Worm (Caenorhabditis elegans): Measurements from ENCODE around the gene arrd-17.

arrd-17 gene

ce11 chrIII:13624226-13624625 is 6.4 kb downstream of the arrd-17 start, which contains the start of gene taf-9:
taf-9 (plus strand) TSS chrIII:13624276.
- no peak for TF ChIP-seq tab-1 (GFP tag; IDR thresholded peaks at IDR 0.05)
- no peak for TF ChIP-seq klf-2 (GFP tag; conservative IDR thresholded peaks at IDR 0.05)
- TF ChIP-seq T22C8.4 (GFP tag; IDR thresholded peaks at IDR 0.05): no peak
- no peak for TF ChIP-seq ztf-23 (GFP tag; IDR thresholded peaks at IDR 0.05)
- TF ChIP-seq ref-1 (GFP tag; conservative IDR thresholded peaks at IDR 0.05): no peak
- no peak for TF ChIP-seq cog-1 (tag; optimal IDR thresholded peaks at IDR 0.05)
- no peak for TF ChIP-seq ztf-29 (GFP tag; IDR thresholded peaks at IDR 0.05)
- TF ChIP-seq med-1 (GFP tag; optimal IDR thresholded peaks at IDR 0.05; ENCODE audit: insufficient read depth): no peak
- no peak for TF ChIP-seq flt-1 (GFP tag; IDR thresholded peaks at IDR 0.05)

- TF ChIP-seq tab-1 (GFP tag; IDR thresholded peaks at IDR 0.05) (no peak), med-1 (GFP tag; optimal IDR thresholded peaks at IDR 0.05; ENCODE audit: insufficient read depth) (no peak), klf-2 (GFP tag; conservative IDR thresholded peaks at IDR 0.05) (no peak), ztf-29 (GFP tag; IDR thresholded peaks at IDR 0.05) (no peak), ref-1 (GFP tag; conservative IDR thresholded peaks at IDR 0.05) (no peak), cog-1 (tag; optimal IDR thresholded peaks at IDR 0.05) (no peak)
Measured at ce11 chrIII:13623014-13623413, 7.6 kb downstream of the arrd-17 start, which contains the start of gene mlc-5. mlc-5 (plus strand) TSS chrIII:13623314.

DNA sequence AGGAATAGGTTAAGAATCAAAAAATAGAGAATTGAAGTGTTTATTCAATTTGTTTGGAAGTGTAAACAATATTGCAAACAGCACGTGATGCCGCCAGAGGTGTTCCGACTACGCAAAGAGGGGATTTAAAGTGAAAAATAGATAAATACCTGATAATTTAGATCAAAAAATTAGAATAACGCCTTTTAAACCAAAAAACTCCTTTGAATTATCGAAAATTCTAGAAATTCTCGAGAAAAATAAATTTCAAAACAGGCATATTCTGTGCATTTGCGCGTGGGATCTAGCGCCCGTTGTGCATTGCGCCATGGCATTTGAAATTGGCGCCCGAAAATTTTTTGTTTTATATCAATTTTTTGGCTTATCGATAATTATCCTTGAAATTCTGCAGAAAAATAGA is 8.3 kb downstream of the arrd-17 start, which contains the start of gene hip-1:
TSS of gene hip-1 (minus strand) at position 225 of the 400 bp plus-strand sequence.
- TF ChIP-seq ref-1 (GFP tag; conservative IDR thresholded peaks at IDR 0.05): no peak
- TF ChIP-seq flt-1 (GFP tag; IDR thresholded peaks at IDR 0.05): no peak
- TF ChIP-seq klf-2 (GFP tag; conservative IDR thresholded peaks at IDR 0.05): no peak
- TF ChIP-seq med-1 (GFP tag; optimal IDR thresholded peaks at IDR 0.05; ENCODE audit: insufficient read depth): no peak
- TF ChIP-seq T22C8.4 (GFP tag; IDR thresholded peaks at IDR 0.05): 0 out of 2 replicates have a peak, but pooled peaks have one; percentile 15
- TF ChIP-seq cog-1 (tag; optimal IDR thresholded peaks at IDR 0.05): no peak
- no peak for TF ChIP-seq tab-1 (GFP tag; IDR thresholded peaks at IDR 0.05)
- TF ChIP-seq ztf-23 (GFP tag; IDR thresholded peaks at IDR 0.05): peak; percentile 59
- no peak for TF ChIP-seq ztf-29 (GFP tag; IDR thresholded peaks at IDR 0.05)

DNA sequence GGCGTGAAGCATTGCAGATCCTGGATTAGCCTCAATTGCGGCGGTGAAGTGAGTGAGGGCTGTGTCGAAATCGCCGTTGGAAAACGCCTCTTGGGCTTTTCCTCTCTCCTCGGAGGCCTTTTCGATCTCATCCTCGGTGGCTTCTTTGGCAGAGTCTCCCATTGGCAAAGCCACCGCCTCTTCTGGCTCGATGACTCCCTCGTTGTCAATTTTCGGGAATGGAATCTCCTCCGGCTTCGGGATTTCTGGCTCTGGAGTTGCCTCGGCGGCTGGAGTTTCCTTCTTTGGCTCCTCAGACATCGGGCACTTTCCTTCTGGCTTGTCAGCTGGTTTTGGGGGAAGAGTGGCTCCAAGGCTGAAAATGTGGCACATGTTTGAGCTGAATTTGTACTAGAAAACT is 8.9 kb downstream of the arrd-17 start:
- TF ChIP-seq med-1 (GFP tag; optimal IDR thresholded peaks at IDR 0.05; ENCODE audit: insufficient read depth) (no peak), klf-2 (GFP tag; conservative IDR thresholded peaks at IDR 0.05) (no peak), flt-1 (GFP tag; IDR thresholded peaks at IDR 0.05) (no peak), ref-1 (GFP tag; conservative IDR thresholded peaks at IDR 0.05) (no peak), tab-1 (GFP tag; IDR thresholded peaks at IDR 0.05) (no peak), ztf-29 (GFP tag; IDR thresholded peaks at IDR 0.05) (no peak), ztf-23 (GFP tag; IDR thresholded peaks at IDR 0.05) (no peak), T22C8.4 (GFP tag; IDR thresholded peaks at IDR 0.05) (no peak), cog-1 (tag; optimal IDR thresholded peaks at IDR 0.05) (no peak)

- TF ChIP-seq flt-1 (GFP tag; IDR thresholded peaks at IDR 0.05): no peak
- no peak for TF ChIP-seq tab-1 (GFP tag; IDR thresholded peaks at IDR 0.05)
- no peak for TF ChIP-seq med-1 (GFP tag; optimal IDR thresholded peaks at IDR 0.05; ENCODE audit: insufficient read depth)
Measured at ce11 chrIII:13621012-13621411, 9.6 kb downstream of the arrd-17 start.

ce11 chrIII:13616793-13617192 is 13.8 kb downstream of the arrd-17 start, which contains the start of gene T12D8.9:
T12D8.9 (plus strand) TSS chrIII:13617104.
- no peak for TF ChIP-seq T22C8.4 (GFP tag; IDR thresholded peaks at IDR 0.05)
- TF ChIP-seq tab-1 (GFP tag; IDR thresholded peaks at IDR 0.05): no peak
- no peak for TF ChIP-seq cog-1 (tag; optimal IDR thresholded peaks at IDR 0.05)
- TF ChIP-seq ztf-23 (GFP tag; IDR thresholded peaks at IDR 0.05): no peak
- no peak for TF ChIP-seq klf-2 (GFP tag; conservative IDR thresholded peaks at IDR 0.05)
- TF ChIP-seq ztf-29 (GFP tag; IDR thresholded peaks at IDR 0.05): no peak
- TF ChIP-seq med-1 (GFP tag; optimal IDR thresholded peaks at IDR 0.05; ENCODE audit: insufficient read depth): no peak
- TF ChIP-seq flt-1 (GFP tag; IDR thresholded peaks at IDR 0.05): no peak
- TF ChIP-seq ref-1 (GFP tag; conservative IDR thresholded peaks at IDR 0.05): no peak

ce11 chrIII:13615530-13615929 is 15.1 kb downstream of the arrd-17 start:
- TF ChIP-seq tab-1 (GFP tag; IDR thresholded peaks at IDR 0.05) (no peak), flt-1 (GFP tag; IDR thresholded peaks at IDR 0.05) (0 out of 2 replicates have a peak, but pooled peaks have one; percentile 10), ref-1 (GFP tag; conservative IDR thresholded peaks at IDR 0.05) (no peak)

DNA sequence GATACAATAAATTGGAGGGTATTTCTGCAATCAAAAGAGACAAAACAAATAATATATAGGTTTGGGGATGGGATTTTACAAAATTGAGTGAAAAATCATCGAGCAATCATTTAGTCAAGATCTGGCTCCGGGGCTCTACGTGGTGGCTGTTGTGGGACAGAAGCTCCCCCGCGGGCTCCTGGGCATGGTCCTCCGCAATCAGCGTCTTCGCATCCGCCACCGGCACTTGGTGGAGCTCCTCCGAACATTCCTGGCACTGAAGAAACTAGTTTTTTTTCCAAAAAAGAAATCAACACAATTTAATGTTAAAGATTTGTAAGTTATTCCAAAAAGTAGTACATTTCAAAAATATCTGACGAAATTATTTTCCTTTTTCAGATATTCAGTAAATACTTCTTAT is 15.9 kb downstream of the arrd-17 start:
- TF ChIP-seq med-1 (GFP tag; optimal IDR thresholded peaks at IDR 0.05; ENCODE audit: insufficient read depth) (no peak), ztf-29 (GFP tag; IDR thresholded peaks at IDR 0.05) (no peak), ref-1 (GFP tag; conservative IDR thresholded peaks at IDR 0.05) (no peak), flt-1 (GFP tag; IDR thresholded peaks at IDR 0.05) (no peak), cog-1 (tag; optimal IDR thresholded peaks at IDR 0.05) (no peak), tab-1 (GFP tag; IDR thresholded peaks at IDR 0.05) (no peak), klf-2 (GFP tag; conservative IDR thresholded peaks at IDR 0.05) (no peak), T22C8.4 (GFP tag; IDR thresholded peaks at IDR 0.05) (no peak), ztf-23 (GFP tag; IDR thresholded peaks at IDR 0.05) (no peak)

ce11 chrIII:13614206-13614605 is 16.4 kb downstream of the arrd-17 start:
- TF ChIP-seq med-1 (GFP tag; optimal IDR thresholded peaks at IDR 0.05; ENCODE audit: insufficient read depth) (no peak), ztf-23 (GFP tag; IDR thresholded peaks at IDR 0.05) (no peak), cog-1 (tag; optimal IDR thresholded peaks at IDR 0.05) (no peak), klf-2 (GFP tag; conservative IDR thresholded peaks at IDR 0.05) (no peak), ref-1 (GFP tag; conservative IDR thresholded peaks at IDR 0.05) (no peak), T22C8.4 (GFP tag; IDR thresholded peaks at IDR 0.05) (no peak), tab-1 (GFP tag; IDR thresholded peaks at IDR 0.05) (no peak), ztf-29 (GFP tag; IDR thresholded peaks at IDR 0.05) (no peak), flt-1 (GFP tag; IDR thresholded peaks at IDR 0.05) (no peak)

- TF ChIP-seq med-1 (GFP tag; optimal IDR thresholded peaks at IDR 0.05; ENCODE audit: insufficient read depth) (no peak), tab-1 (GFP tag; IDR thresholded peaks at IDR 0.05) (no peak), ztf-29 (GFP tag; IDR thresholded peaks at IDR 0.05) (no peak), ref-1 (GFP tag; conservative IDR thresholded peaks at IDR 0.05) (no peak), ztf-23 (GFP tag; IDR thresholded peaks at IDR 0.05) (no peak), T22C8.4 (GFP tag; IDR thresholded peaks at IDR 0.05) (no peak)
Measured at ce11 chrIII:13607833-13608232, 22.8 kb downstream of the arrd-17 start, which contains the start of gene shpk-1. shpk-1 (plus strand) TSS chrIII:13608020.
